Fruit fly (Drosophila melanogaster) whole organism, adult: Measurements from ENCODE around the gene Targ2.

Experiments used
- CG5204 ChIP-seq: fragments of 200-800 bp; sonication (Bioruptor generic); optimal IDR thresholded peaks from 2 replicates; lab custom pipeline; 2016; ENCODE audit warnings: missing biosample characterization, missing genetic modification characterization
- CG7045 ChIP-seq: fragments of 200-800 bp; sonication (Bioruptor generic); optimal IDR thresholded peaks from 2 replicates; lab custom pipeline; 2017; ENCODE audit warnings: missing biosample characterization, mild to moderate bottlenecking, missing genetic modification characterization
- Hr96 ChIP-seq: fragments of 200-800 bp; sonication (Bioruptor generic); optimal IDR thresholded peaks from 2 replicates; lab custom pipeline; 2016; ENCODE audit warnings: missing biosample characterization, missing genetic modification characterization
- Mnt ChIP-seq: fragments of 200-800 bp; sonication (Bioruptor generic); optimal IDR thresholded peaks from 2 replicates; lab custom pipeline; 2016; ENCODE audit warnings: missing biosample characterization, mild to moderate bottlenecking, missing genetic modification characterization

DNA sequence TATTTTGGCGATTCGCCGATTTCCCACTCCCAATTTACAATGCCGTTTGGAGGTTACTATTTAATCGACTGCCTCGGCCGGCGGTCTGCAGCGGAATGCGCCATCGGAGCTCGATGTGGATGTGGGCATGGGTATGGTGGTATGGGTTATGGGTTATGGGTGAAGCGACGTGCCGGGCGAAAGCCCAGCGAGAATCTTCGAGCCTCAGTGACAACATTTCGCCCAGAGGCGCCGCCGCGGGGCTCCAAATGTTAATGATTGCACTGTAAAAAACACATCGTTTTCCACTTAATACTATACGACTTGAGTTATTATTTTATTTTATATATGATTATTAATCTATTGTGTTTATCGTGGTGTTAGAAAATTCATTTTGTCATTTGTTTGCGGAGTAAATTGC, 2.4 kb downstream of the Targ2 start:
- TF ChIP-seq Mnt (GFP tag; lab: Kevin White, UChicago) (no peak), CG5204 (GFP tag; lab: Kevin White, UChicago) (no peak), Hr96 (GFP tag; lab: Kevin White, UChicago) (no peak), CG7045 (GFP tag; lab: Kevin White, UChicago) (no peak)
